Worm (Caenorhabditis elegans): ENCODE data around the gene F09F9.1.

DNA sequence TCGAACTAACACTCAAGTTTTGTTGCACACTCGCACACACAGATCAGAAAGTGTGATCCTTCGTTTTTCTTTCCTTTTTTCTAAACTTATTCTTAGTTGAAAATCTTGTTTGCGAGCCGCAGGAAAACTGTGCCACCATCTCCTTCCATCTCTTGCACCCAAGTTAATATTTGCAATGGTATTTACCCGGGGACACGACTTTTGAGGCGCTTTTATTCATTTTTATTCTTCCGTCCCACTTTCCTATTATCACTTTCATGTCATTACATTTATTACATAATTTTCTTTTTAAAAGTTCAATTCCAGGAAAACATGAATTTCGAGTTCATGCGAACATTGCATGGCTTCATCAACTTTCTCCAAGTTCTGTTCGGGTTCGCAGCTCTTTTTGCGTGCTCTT, at the start of gene F09F9.1:
- TF ChIP-seq flt-1 (GFP tag; IDR thresholded peaks at IDR 0.05) (no peak), ref-1 (GFP tag; conservative IDR thresholded peaks at IDR 0.05) (no peak), klf-2 (GFP tag; conservative IDR thresholded peaks at IDR 0.05) (no peak), cog-1 (tag; optimal IDR thresholded peaks at IDR 0.05) (no peak)

All from whole organism, midembryonic.